Fruit fly (Drosophila melanogaster) whole organism, prepupa: ENCODE measurements around the gene CG5039.

Experiments
- CG16779 ChIP-seq: fragments of 200-800 bp; sonication (Bioruptor generic); optimal IDR thresholded peaks from 3 replicates; lab custom pipeline; 2017; ENCODE audit warnings: missing biosample characterization, mild to moderate bottlenecking, missing genetic modification characterization
- CG32006 ChIP-seq: fragments of 200-800 bp; sonication (Bioruptor generic); optimal IDR thresholded peaks from 3 replicates; lab custom pipeline; 2017; ENCODE audit warnings: missing biosample characterization, mild to moderate bottlenecking, missing genetic modification characterization
- Ets21C ChIP-seq: fragments of 200-800 bp; sonication (Bioruptor generic); optimal IDR thresholded peaks from 3 replicates; lab custom pipeline; 2016; ENCODE audit warnings: missing biosample characterization, missing genetic modification characterization
- Gug ChIP-seq: fragments of 200-800 bp; sonication (Bioruptor generic); IDR thresholded peaks from 2 replicates; pipeline ENCODE4 v1.3.6; 2022; ENCODE audit warnings: missing biosample characterization, missing genetic modification characterization
- OdsH ChIP-seq: fragments of 200-800 bp; sonication (Bioruptor generic); optimal IDR thresholded peaks from 3 replicates; lab custom pipeline; 2016; ENCODE audit warnings: missing biosample characterization, missing genetic modification characterization
- Smox ChIP-seq: fragments of 200-800 bp; sonication (Bioruptor generic); optimal IDR thresholded peaks from 3 replicates; lab custom pipeline; 2016; ENCODE audit warnings: missing biosample characterization, missing genetic modification characterization
- Sox14 ChIP-seq: fragments of 200-800 bp; sonication (Bioruptor generic); optimal IDR thresholded peaks from 3 replicates; lab custom pipeline; 2016; ENCODE audit warnings: missing biosample characterization, missing genetic modification characterization
- eg ChIP-seq: fragments of 200-800 bp; sonication (Bioruptor generic); IDR thresholded peaks from 3 replicates; pipeline ENCODE4 v1.3.6; 2022; ENCODE audit warnings: missing biosample characterization, missing genetic modification characterization

- no peak for TF ChIP-seq Smox (GFP tag; lab: Kevin White, UChicago)
- TF ChIP-seq eg (GFP tag; lab: Robert Waterston, UW), result no peak
- TF ChIP-seq Gug (GFP tag; lab: Robert Waterston, UW), result no peak
- TF ChIP-seq Sox14, result no peak
- TF ChIP-seq CG16779 (tag; lab: Kevin White, UChicago), result no peak
- no peak for TF ChIP-seq OdsH
- TF ChIP-seq CG32006 (GFP tag; lab: Kevin White, UChicago), result no peak
- TF ChIP-seq Ets21C, result no peak
These were observed 8.4 kb downstream of the CG5039 start, which contains the start of gene CLS for dm6 chr3R:25686698-25687420.
